Worm (Caenorhabditis elegans) whole organism, late embryonic: ENCODE data around the gene H12D21.5.
"Not testable (repeated sequence)": the region's sequence is repeated elsewhere in the genome, so short reads cannot be mapped to it uniquely, and the experiment has no call there.

Experiments
- C08G9.2 ChIP-seq: sonication (generic microtip); optimal IDR thresholded peaks from 2 replicates; lab custom pipeline; 2016; ENCODE audit warnings: mild to moderate bottlenecking, missing genetic modification characterization, moderate library complexity, missing compliant biosample characterization
- F13H6.1 ChIP-seq: sonication (generic microtip); optimal IDR thresholded peaks from 2 replicates; lab custom pipeline; 2016; ENCODE audit warnings: missing genetic modification characterization, missing compliant biosample characterization
- K09A11.1 ChIP-seq: sonication (generic microtip); optimal IDR thresholded peaks from 2 replicates; lab custom pipeline; 2017; ENCODE audit warnings: antibody characterized with exemption, mild to moderate bottlenecking, missing genetic modification characterization, missing compliant biosample characterization; ENCODE audit not compliant: insufficient read depth
- T23F11.4 ChIP-seq: fragments of 200-800 bp; sonication (Bioruptor generic); optimal IDR thresholded peaks from 2 replicates; lab custom pipeline; 2018; ENCODE audit warnings: mild to moderate bottlenecking, missing genetic modification characterization, missing compliant biosample characterization
- ceh-2 ChIP-seq: sonication (generic microtip); optimal IDR thresholded peaks from 2 replicates; lab custom pipeline; 2016; ENCODE audit warnings: missing genotype, missing genetic modification characterization, missing compliant biosample characterization
- ceh-22 ChIP-seq: sonication (generic microtip); optimal IDR thresholded peaks from 2 replicates; lab custom pipeline; 2017; ENCODE audit warnings: missing biosample characterization, missing genetic modification characterization
- ceh-30 ChIP-seq: fragments of 150-350 bp; optimal IDR thresholded peaks from 2 replicates; lab custom pipeline; 2014; ENCODE audit warnings: missing biosample characterization, missing genetic modification characterization
- ceh-45 ChIP-seq: fragments of 200-800 bp; sonication (Bioruptor generic); IDR thresholded peaks from 2 replicates; pipeline ENCODE4 v1.3.6; 2022; ENCODE audit warnings: missing genetic modification reagents, missing genetic modification characterization, missing compliant biosample characterization
- ceh-48 ChIP-seq: sonication (generic microtip); optimal IDR thresholded peaks from 2 replicates; lab custom pipeline; 2016; ENCODE audit warnings: missing genetic modification characterization, inconsistent platforms, missing compliant biosample characterization
- ceh-6 ChIP-seq: fragments of 200-800 bp; sonication (Bioruptor generic); optimal IDR thresholded peaks from 2 replicates; lab custom pipeline; 2018; ENCODE audit warnings: mild to moderate bottlenecking, missing genetic modification characterization, missing compliant biosample characterization
- ceh-9 ChIP-seq: sonication (generic microtip); optimal IDR thresholded peaks from 2 replicates; lab custom pipeline; 2016; ENCODE audit warnings: mild to moderate bottlenecking, missing genetic modification characterization, inconsistent platforms, missing compliant biosample characterization
- dve-1 ChIP-seq: sonication (generic microtip); optimal IDR thresholded peaks from 2 replicates; lab custom pipeline; 2017; ENCODE audit warnings: antibody characterized with exemption, mild to moderate bottlenecking, missing genetic modification characterization, missing compliant biosample characterization
- elt-4 ChIP-seq: sonication (generic microtip); optimal IDR thresholded peaks from 2 replicates; lab custom pipeline; 2016; ENCODE audit warnings: missing genetic modification characterization, missing compliant biosample characterization
- eyg-1 ChIP-seq: sonication (generic microtip); optimal IDR thresholded peaks from 2 replicates; lab custom pipeline; 2016; ENCODE audit warnings: missing genotype, missing genetic modification characterization, missing compliant biosample characterization
- fkh-10 ChIP-seq: fragments of 150-350 bp; optimal IDR thresholded peaks from 2 replicates; lab custom pipeline; 2014; ENCODE audit warnings: missing biosample characterization, missing genetic modification reagents, missing genetic modification characterization
- gmeb-2 ChIP-seq: sonication (generic microtip); optimal IDR thresholded peaks from 2 replicates; lab custom pipeline; 2016; ENCODE audit warnings: missing genetic modification characterization, inconsistent platforms, missing compliant biosample characterization
- hlh-15 ChIP-seq: sonication (generic microtip); optimal IDR thresholded peaks from 2 replicates; lab custom pipeline; 2016; ENCODE audit warnings: missing genetic modification characterization, missing compliant biosample characterization
- hlh-8 ChIP-seq: sonication (generic microtip); optimal IDR thresholded peaks from 2 replicates; lab custom pipeline; 2016; ENCODE audit warnings: missing genotype, missing genetic modification characterization, missing compliant biosample characterization
- mec-3 ChIP-seq: sonication (generic microtip); optimal IDR thresholded peaks from 2 replicates; lab custom pipeline; 2016; ENCODE audit warnings: borderline replicate concordance, missing genetic modification characterization, missing compliant biosample characterization
- nfya-1 ChIP-seq: sonication (generic microtip); optimal IDR thresholded peaks from 2 replicates; lab custom pipeline; 2017; ENCODE audit warnings: missing genetic modification characterization, mild to moderate bottlenecking, missing compliant biosample characterization, antibody characterized with exemption, moderate library complexity
- nhr-11 ChIP-seq: fragments of 150-350 bp; optimal IDR thresholded peaks from 2 replicates; lab custom pipeline; 2014; ENCODE audit warnings: missing biosample characterization, missing genetic modification characterization
- nhr-232 ChIP-seq: sonication (generic microtip); optimal IDR thresholded peaks from 2 replicates; lab custom pipeline; 2016; ENCODE audit warnings: missing genetic modification characterization, missing compliant biosample characterization
- npax-4 ChIP-seq: sonication (generic microtip); optimal IDR thresholded peaks from 2 replicates; lab custom pipeline; 2016; ENCODE audit warnings: missing genetic modification characterization, missing compliant biosample characterization
- odd-2 ChIP-seq: sonication (generic microtip); optimal IDR thresholded peaks from 2 replicates; lab custom pipeline; 2017; ENCODE audit warnings: antibody characterized with exemption, mild to moderate bottlenecking, missing genetic modification characterization, missing compliant biosample characterization
- pag-3 ChIP-seq: sonication (generic microtip); optimal IDR thresholded peaks from 2 replicates; lab custom pipeline; 2016; ENCODE audit warnings: missing compliant biosample characterization, missing genetic modification characterization, borderline replicate concordance
- pax-1 ChIP-seq: fragments of 150-350 bp; optimal IDR thresholded peaks from 2 replicates; lab custom pipeline; 2014; ENCODE audit warnings: missing biosample characterization, missing genetic modification characterization
- pha-4 ChIP-seq: fragments of 150-350 bp; optimal IDR thresholded peaks from 2 replicates; lab custom pipeline; 2018; ENCODE audit warnings: missing biosample characterization, missing genetic modification reagents, missing genetic modification characterization
- pros-1 ChIP-seq: fragments of 150-350 bp; optimal IDR thresholded peaks from 2 replicates; lab custom pipeline; 2014; ENCODE audit warnings: missing biosample characterization, missing genetic modification reagents, missing genetic modification characterization
- sox-2 ChIP-seq: fragments of 200-800 bp; sonication (Bioruptor generic); IDR thresholded peaks from 2 replicates; pipeline ENCODE4 v1.3.6; 2022; ENCODE audit warnings: missing genetic modification reagents, missing genetic modification characterization, missing compliant biosample characterization
- sox-4 ChIP-seq: sonication (generic microtip); optimal IDR thresholded peaks from 2 replicates; lab custom pipeline; 2017; ENCODE audit warnings: mild to moderate bottlenecking, missing genetic modification characterization, inconsistent platforms, missing compliant biosample characterization
- tbx-2 ChIP-seq: sonication (generic microtip); optimal IDR thresholded peaks from 2 replicates; lab custom pipeline; 2016; ENCODE audit warnings: missing genetic modification characterization, missing compliant biosample characterization
- zip-5 ChIP-seq: sonication (generic microtip); optimal IDR thresholded peaks from 2 replicates; lab custom pipeline; 2016; ENCODE audit warnings: missing genetic modification characterization, missing compliant biosample characterization
- ztf-16 ChIP-seq: sonication (generic microtip); optimal IDR thresholded peaks from 2 replicates; lab custom pipeline; 2017; ENCODE audit warnings: missing genetic modification characterization, missing compliant biosample characterization

H12D21.5 gene

DNA sequence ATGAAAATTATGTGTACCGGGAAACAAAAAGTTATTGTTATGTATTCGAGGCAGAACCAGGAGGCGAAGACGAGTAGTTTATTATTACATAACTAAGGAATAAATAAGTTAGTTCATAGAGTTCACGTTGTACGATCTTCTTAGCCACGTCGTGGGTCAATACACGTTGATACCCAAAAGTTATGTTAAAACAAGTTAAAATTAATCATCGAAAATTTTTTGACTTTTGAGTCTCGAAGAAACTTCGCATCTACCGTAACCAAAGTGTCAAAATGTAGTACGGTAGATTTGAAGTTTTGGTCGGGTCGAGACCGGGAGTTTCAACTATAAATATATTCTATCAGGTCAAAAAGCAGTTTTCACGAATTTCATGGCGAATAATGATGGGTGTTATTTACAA is 17.1 kb upstream of the H12D21.5 start, which contains the start of gene ZC412.10:
TSS of gene ZC412.10 (minus strand) at position 101 of the 400 bp plus-strand sequence.
- not testable (repeated sequence) for TF ChIP-seq elt-4 (tag; lab: Kevin White, UChicago); sox-2; ceh-45 (GFP tag; lab: Robert Waterston, UW)
- TF ChIP-seq, all 69 proteins: peak for 0; not testable (repeated sequence) for 69

DNA sequence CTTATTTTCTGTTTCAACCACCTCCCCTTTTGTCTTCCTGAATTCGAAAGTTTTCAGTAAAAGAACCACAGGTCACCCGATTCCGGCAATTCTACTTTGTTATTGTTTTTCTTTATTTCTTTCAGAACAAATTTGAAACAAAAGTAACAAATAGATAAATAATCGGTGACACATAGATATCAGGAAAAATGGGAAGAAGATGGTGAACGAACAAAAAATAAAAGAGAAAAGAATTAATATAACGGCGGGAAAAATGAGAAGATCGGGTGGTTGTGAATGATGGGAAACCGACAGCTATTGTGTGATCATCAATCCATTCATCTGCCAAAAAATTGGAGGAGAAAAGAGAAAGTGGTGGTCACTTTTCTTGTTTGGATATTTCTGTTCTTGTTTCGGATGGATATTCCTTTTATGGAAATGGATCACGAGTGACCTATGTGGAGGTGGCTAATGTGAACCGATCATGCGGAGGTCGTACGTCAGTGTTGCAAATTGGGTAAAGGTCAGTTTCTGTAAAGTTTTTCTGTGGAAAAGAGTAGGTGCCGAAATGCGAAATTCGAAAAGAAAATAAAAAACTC is 16.5 kb upstream of the H12D21.5 start:
- TF ChIP-seq odd-2 (tag; lab: Kevin White, UChicago), result no peak
- TF ChIP-seq ceh-2 (tag; lab: Kevin White, UChicago), result no peak
- TF ChIP-seq mec-3 (tag; lab: Kevin White, UChicago), result no peak
- no peak for TF ChIP-seq ztf-16 (tag; lab: Kevin White, UChicago)
- no peak for TF ChIP-seq fkh-10 (GFP tag; lab: Kevin White, UChicago)
- TF ChIP-seq T23F11.4 (GFP tag; lab: Kevin White, UChicago), result no peak
- no peak for TF ChIP-seq zip-5 (tag; lab: Kevin White, UChicago)
- no peak for TF ChIP-seq ceh-6 (GFP tag; lab: Kevin White, UChicago)
- TF ChIP-seq, all 69 proteins: peak for 0

DNA sequence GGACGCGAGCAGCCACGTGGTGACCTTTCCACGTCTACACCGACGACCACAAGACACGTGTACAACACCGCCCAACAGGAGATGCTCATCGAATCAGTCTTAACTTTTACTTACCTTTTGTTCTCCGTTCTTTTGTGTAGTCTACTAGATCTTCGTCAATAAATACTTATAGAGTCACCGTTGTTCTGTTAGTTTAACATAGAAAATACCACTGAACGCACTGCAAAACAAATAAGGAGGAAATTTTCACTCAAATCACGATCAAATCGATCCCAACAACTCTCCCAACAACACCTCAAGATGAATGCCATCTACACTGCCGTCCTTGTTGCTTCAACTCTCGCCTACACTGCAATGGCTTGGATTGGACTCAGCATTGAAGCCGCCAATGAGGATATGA is 3.0 kb upstream of the H12D21.5 start, which contains the start of gene nspa-2:
TSS of gene nspa-2 (plus strand) at position 301 of the 400 bp plus-strand sequence.
- TF ChIP-seq mec-3, gmeb-2, nhr-232 (tag; lab: Kevin White, UChicago): not testable (repeated sequence)
- TF ChIP-seq, all 69 proteins: peak for 0; not testable (repeated sequence) for 69

DNA sequence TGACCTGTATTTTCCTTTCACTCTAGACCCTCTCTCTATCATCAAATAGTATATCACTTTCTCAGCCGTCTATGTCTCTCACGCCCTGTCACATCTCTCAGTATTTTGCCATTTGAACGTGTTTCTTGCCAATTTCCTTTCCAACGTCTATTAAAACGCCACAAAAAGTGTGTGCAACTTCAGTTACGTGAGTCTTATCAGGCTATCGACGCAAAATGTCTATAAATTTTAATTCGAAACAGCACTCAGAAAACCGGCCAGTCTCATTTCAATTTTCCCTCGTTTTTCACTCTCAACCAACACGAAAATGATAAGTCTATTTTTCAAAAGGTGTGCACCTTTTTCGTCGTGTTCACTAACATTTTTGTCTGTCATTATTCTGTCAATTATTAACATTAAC is 1.8 kb downstream of the H12D21.5 start, which contains the start of gene mpst-3:
TSS of gene mpst-3 (plus strand) at position 91 of the 400 bp plus-strand sequence.
- no peak for TF ChIP-seq eyg-1
- TF ChIP-seq C08G9.2 (tag; lab: Kevin White, UChicago), result no peak
- TF ChIP-seq hlh-15 (tag; lab: Kevin White, UChicago), result no peak
- TF ChIP-seq T23F11.4 (GFP tag; lab: Kevin White, UChicago), result no peak
- no peak for TF ChIP-seq tbx-2 (tag; lab: Kevin White, UChicago)
- no peak for TF ChIP-seq gmeb-2 (tag; lab: Kevin White, UChicago)
- no peak for TF ChIP-seq dve-1 (tag; lab: Kevin White, UChicago)
- TF ChIP-seq npax-4 (tag; lab: Kevin White, UChicago), result no peak
- no peak for TF ChIP-seq ceh-48 (tag; lab: Kevin White, UChicago)
- no peak for TF ChIP-seq sox-4 (tag; lab: Kevin White, UChicago)
- no peak for TF ChIP-seq pag-3 (tag; lab: Kevin White, UChicago)

DNA sequence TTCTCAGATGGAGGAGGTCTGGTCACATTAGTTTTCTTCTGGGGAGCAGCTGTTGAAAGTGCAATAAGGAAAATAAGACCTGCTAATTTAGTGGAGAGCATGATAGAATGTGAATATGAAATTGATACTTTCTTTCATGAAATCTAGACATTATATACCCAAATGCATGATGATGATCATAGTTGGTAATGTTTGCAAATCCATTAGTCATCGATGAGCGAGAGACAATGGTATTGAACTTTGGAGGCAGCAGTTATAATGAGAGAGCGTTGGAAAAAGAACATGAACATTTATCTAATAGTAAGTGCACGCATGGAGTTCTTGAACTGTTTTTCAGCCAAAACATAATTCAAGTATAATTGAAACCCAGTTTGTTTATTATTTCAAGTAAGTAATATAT is 3.9 kb downstream of the H12D21.5 start, which contains the start of gene H12D21.6:
TSS of gene H12D21.6 (minus strand) at position 101 of the 400 bp plus-strand sequence.
- TF ChIP-seq ceh-22 (tag; lab: Kevin White, UChicago) (no peak), pha-4 (tag; lab: Kevin White, UChicago) (no peak), nhr-11 (tag; lab: Kevin White, UChicago) (no peak), pax-1 (no peak), F13H6.1 (tag; lab: Kevin White, UChicago) (no peak), K09A11.1 (tag; lab: Kevin White, UChicago) (no peak), ceh-9 (tag; lab: Kevin White, UChicago) (no peak), elt-4 (tag; lab: Kevin White, UChicago) (no peak), ceh-2 (tag; lab: Kevin White, UChicago) (no peak), ceh-48 (tag; lab: Kevin White, UChicago) (no peak), pag-3 (tag; lab: Kevin White, UChicago) (no peak), nfya-1 (tag; lab: Kevin White, UChicago) (no peak), pros-1 (tag; lab: Kevin White, UChicago) (no peak), hlh-8 (no peak), ceh-6 (GFP tag; lab: Kevin White, UChicago) (no peak), ceh-30 (tag; lab: Kevin White, UChicago) (no peak)
